Worm (Caenorhabditis elegans) whole organism, late embryonic: ENCODE data around the gene grl-19.

Experiments
- F13H6.1 ChIP-seq: sonication (generic microtip); optimal IDR thresholded peaks from 2 replicates; lab custom pipeline; 2016; ENCODE audit warnings: missing genetic modification characterization, missing compliant biosample characterization
- T23F11.4 ChIP-seq: fragments of 200-800 bp; sonication (Bioruptor generic); optimal IDR thresholded peaks from 2 replicates; lab custom pipeline; 2018; ENCODE audit warnings: mild to moderate bottlenecking, missing genetic modification characterization, missing compliant biosample characterization
- Y22D7AL.16 ChIP-seq: sonication (generic microtip); optimal IDR thresholded peaks from 2 replicates; lab custom pipeline; 2016; ENCODE audit warnings: missing genetic modification characterization, missing compliant biosample characterization
- ahr-1 ChIP-seq: sonication (generic microtip); optimal IDR thresholded peaks from 2 replicates; lab custom pipeline; 2016; ENCODE audit warnings: missing genetic modification characterization, missing compliant biosample characterization
- ama-1 ChIP-seq: fragments of 150-350 bp; optimal IDR thresholded peaks from 2 replicates; lab custom pipeline; 2014
- ceh-14 ChIP-seq: sonication (generic microtip); optimal IDR thresholded peaks from 2 replicates; lab custom pipeline; 2016; ENCODE audit warnings: missing genotype, missing genetic modification characterization, missing compliant biosample characterization
- ceh-18 ChIP-seq: sonication (generic microtip); optimal IDR thresholded peaks from 2 replicates; lab custom pipeline; 2016; ENCODE audit warnings: missing genetic modification characterization, missing compliant biosample characterization
- ceh-19 ChIP-seq: fragments of 200-800 bp; sonication (Bioruptor generic); optimal IDR thresholded peaks from 2 replicates; lab custom pipeline; 2018; ENCODE audit warnings: mild to moderate bottlenecking, missing genetic modification characterization, missing compliant biosample characterization
- ceh-31 ChIP-seq: sonication (generic microtip); optimal IDR thresholded peaks from 2 replicates; lab custom pipeline; 2016; ENCODE audit warnings: missing genetic modification characterization, missing compliant biosample characterization
- ceh-34 ChIP-seq: sonication (generic microtip); optimal IDR thresholded peaks from 2 replicates; lab custom pipeline; 2016; ENCODE audit warnings: mild to moderate bottlenecking, missing genetic modification characterization, missing compliant biosample characterization
- ceh-48 ChIP-seq: sonication (generic microtip); optimal IDR thresholded peaks from 2 replicates; lab custom pipeline; 2016; ENCODE audit warnings: missing genetic modification characterization, inconsistent platforms, missing compliant biosample characterization
- che-1 ChIP-seq: sonication (generic microtip); optimal IDR thresholded peaks from 2 replicates; lab custom pipeline; 2016; ENCODE audit warnings: mild to moderate bottlenecking, missing genetic modification characterization, missing compliant biosample characterization
- elt-2 ChIP-seq: sonication (generic microtip); optimal IDR thresholded peaks from 2 replicates; lab custom pipeline; 2016; ENCODE audit warnings: missing genetic modification reagents, missing genetic modification characterization, missing compliant biosample characterization
- ets-4 ChIP-seq: sonication (generic microtip); optimal IDR thresholded peaks from 2 replicates; lab custom pipeline; 2016; ENCODE audit warnings: missing genetic modification characterization, missing compliant biosample characterization
- fkh-6 ChIP-seq: sonication (generic microtip); optimal IDR thresholded peaks from 2 replicates; lab custom pipeline; 2016; ENCODE audit warnings: missing genetic modification characterization, missing compliant biosample characterization
- gmeb-2 ChIP-seq: sonication (generic microtip); optimal IDR thresholded peaks from 2 replicates; lab custom pipeline; 2016; ENCODE audit warnings: missing genetic modification characterization, inconsistent platforms, missing compliant biosample characterization
- hlh-30 ChIP-seq: sonication (generic microtip); optimal IDR thresholded peaks from 2 replicates; lab custom pipeline; 2017; ENCODE audit warnings: antibody characterized with exemption, missing genetic modification characterization, missing compliant biosample characterization; ENCODE audit not compliant: insufficient read depth
- hlh-8 ChIP-seq: sonication (generic microtip); optimal IDR thresholded peaks from 2 replicates; lab custom pipeline; 2016; ENCODE audit warnings: missing genotype, missing genetic modification characterization, missing compliant biosample characterization
- lim-6 ChIP-seq: sonication (generic microtip); optimal IDR thresholded peaks from 2 replicates; lab custom pipeline; 2016; ENCODE audit warnings: missing genetic modification characterization, missing compliant biosample characterization
- mec-3 ChIP-seq: sonication (generic microtip); optimal IDR thresholded peaks from 2 replicates; lab custom pipeline; 2016; ENCODE audit warnings: borderline replicate concordance, missing genetic modification characterization, missing compliant biosample characterization
- nhr-232 ChIP-seq: sonication (generic microtip); optimal IDR thresholded peaks from 2 replicates; lab custom pipeline; 2016; ENCODE audit warnings: missing genetic modification characterization, missing compliant biosample characterization
- npax-4 ChIP-seq: sonication (generic microtip); optimal IDR thresholded peaks from 2 replicates; lab custom pipeline; 2016; ENCODE audit warnings: missing genetic modification characterization, missing compliant biosample characterization
- pag-3 ChIP-seq: sonication (generic microtip); optimal IDR thresholded peaks from 2 replicates; lab custom pipeline; 2016; ENCODE audit warnings: missing compliant biosample characterization, missing genetic modification characterization, borderline replicate concordance
- pha-2 ChIP-seq: sonication (generic microtip); optimal IDR thresholded peaks from 2 replicates; lab custom pipeline; 2017; ENCODE audit warnings: mild to moderate bottlenecking, missing genetic modification characterization, missing compliant biosample characterization
- pha-4 ChIP-seq: fragments of 150-350 bp; optimal IDR thresholded peaks from 2 replicates; lab custom pipeline; 2018; ENCODE audit warnings: missing biosample characterization, missing genetic modification reagents, missing genetic modification characterization
- pqm-1 ChIP-seq: sonication (generic microtip); optimal IDR thresholded peaks from 2 replicates; lab custom pipeline; 2016; ENCODE audit warnings: missing genetic modification characterization, missing compliant biosample characterization
- pros-1 ChIP-seq: fragments of 150-350 bp; optimal IDR thresholded peaks from 2 replicates; lab custom pipeline; 2014; ENCODE audit warnings: missing biosample characterization, missing genetic modification reagents, missing genetic modification characterization
- ref-2 ChIP-seq: sonication (generic microtip); optimal IDR thresholded peaks from 2 replicates; lab custom pipeline; 2016; ENCODE audit warnings: missing genetic modification characterization, missing compliant biosample characterization
- sdc-2 ChIP-seq: sonication (generic microtip); optimal IDR thresholded peaks from 2 replicates; lab custom pipeline; 2016; ENCODE audit warnings: missing genotype, missing genetic modification characterization, missing compliant biosample characterization
- sox-4 ChIP-seq: sonication (generic microtip); optimal IDR thresholded peaks from 2 replicates; lab custom pipeline; 2017; ENCODE audit warnings: mild to moderate bottlenecking, missing genetic modification characterization, inconsistent platforms, missing compliant biosample characterization
- unc-3 ChIP-seq, 2 experiments: fragments of 200-800 bp in 1 of 2; sonication (Bioruptor generic) in 1 of 2; sonication (generic microtip) in 1 of 2; conservative IDR thresholded peaks in 1 of 2; optimal IDR thresholded peaks in 1 of 2; 2 replicates each; pipeline versions ENCODE4 v1.3.6 to Lab custom; 2016 to 2022; ENCODE audit warnings: missing compliant biosample characterization in 2 of 2, missing genetic modification characterization in 2 of 2, missing genetic modification reagents in 1 of 2
- unc-55 ChIP-seq: sonication (generic microtip); optimal IDR thresholded peaks from 2 replicates; lab custom pipeline; 2017; ENCODE audit warnings: missing biosample characterization, missing genetic modification reagents, missing genetic modification characterization
- ztf-16 ChIP-seq: sonication (generic microtip); optimal IDR thresholded peaks from 2 replicates; lab custom pipeline; 2017; ENCODE audit warnings: missing genetic modification characterization, missing compliant biosample characterization

The grl-19 gene

ce11 chrIV:294737-295136 is 42.4 kb upstream of the grl-19 start:
- no peak for TF ChIP-seq ceh-31

- TF ChIP-seq pag-3 (tag; lab: Kevin White, UChicago) = no peak
- TF ChIP-seq lim-6 (tag; lab: Kevin White, UChicago) = no peak
- no peak for TF ChIP-seq sdc-2 (tag; lab: Kevin White, UChicago)
- no peak for TF ChIP-seq ceh-31
- TF ChIP-seq npax-4 = no peak
- TF ChIP-seq gmeb-2 (tag; lab: Kevin White, UChicago) = no peak
- no peak for TF ChIP-seq nhr-232
- no peak for TF ChIP-seq ztf-16 (tag; lab: Kevin White, UChicago)
- no peak for TF ChIP-seq pha-4 (tag; lab: Kevin White, UChicago)
- TF ChIP-seq T23F11.4 (GFP tag; lab: Kevin White, UChicago) = no peak
- no peak for TF ChIP-seq ceh-14
- TF ChIP-seq fkh-6 (tag; lab: Kevin White, UChicago) = no peak
- TF ChIP-seq, all 69 proteins: peak for 0
Measured at ce11 chrIV:293995-294700, 41.8 kb upstream of the grl-19 start.

- TF ChIP-seq pros-1 (tag; lab: Kevin White, UChicago) = no peak
- no peak for TF ChIP-seq ceh-34 (tag; lab: Kevin White, UChicago)
- no peak for TF ChIP-seq Y22D7AL.16 (tag; lab: Kevin White, UChicago)
- no peak for TF ChIP-seq T23F11.4 (GFP tag; lab: Kevin White, UChicago)
- TF ChIP-seq ama-1 = no peak
- TF ChIP-seq F13H6.1 = no peak
- no peak for TF ChIP-seq hlh-30
- TF ChIP-seq pha-4 (tag; lab: Kevin White, UChicago) = no peak
- TF ChIP-seq, all 69 proteins: peak for 0
Measured at ce11 chrIV:293163-293755, 40.9 kb upstream of the grl-19 start.

- TF ChIP-seq pha-2 (tag; lab: Kevin White, UChicago) (no peak), ceh-48 (no peak), unc-3 (GFP tag; conservative IDR thresholded peaks at IDR 0.05; lab: Robert Waterston, UW) (no peak), unc-3 (tag; optimal IDR thresholded peaks at IDR 0.05; lab: Kevin White, UChicago) (no peak), elt-2 (tag; lab: Kevin White, UChicago) (peak; percentile 95), pqm-1 (tag; lab: Kevin White, UChicago) (peak; percentile 18), mec-3 (tag; lab: Kevin White, UChicago) (no peak), ref-2 (no peak), unc-55 (GFP tag; lab: Kevin White, UChicago) (no peak), che-1 (tag; lab: Kevin White, UChicago) (no peak)
Measured at ce11 chrIV:291851-292367, 39.6 kb upstream of the grl-19 start.

- no peak for TF ChIP-seq ceh-19 (GFP tag; lab: Kevin White, UChicago)
- TF ChIP-seq unc-55 (GFP tag; lab: Kevin White, UChicago) = no peak
- TF ChIP-seq ceh-18 (tag; lab: Kevin White, UChicago) = no peak
- TF ChIP-seq ahr-1 (tag; lab: Kevin White, UChicago) = no peak
- no peak for TF ChIP-seq hlh-8
- no peak for TF ChIP-seq sox-4 (tag; lab: Kevin White, UChicago)
- no peak for TF ChIP-seq ets-4 (tag; lab: Kevin White, UChicago)
Measured at ce11 chrIV:291356-291755, 39.0 kb upstream of the grl-19 start, which contains the start of gene T21D12.7. TSS of gene T21D12.7 (minus strand) at chrIV:291456.
